Fruit fly (Drosophila melanogaster) whole organism, embryonic: ENCODE measurements around the gene Rh4.

Experiments
- Bdp1 ChIP-seq: fragments of 200-800 bp; sonication (Bioruptor generic); optimal IDR thresholded peaks from 3 replicates; lab custom pipeline; 2016; ENCODE audit warnings: missing biosample characterization, missing genetic modification characterization
- CG11456 ChIP-seq: fragments of 200-800 bp; sonication (Bioruptor generic); IDR thresholded peaks from 3 replicates; pipeline ENCODE4 v1.3.6; 2022; ENCODE audit warnings: missing biosample characterization, missing genetic modification characterization
- CG17385 ChIP-seq: fragments of 200-800 bp; sonication (Bioruptor generic); optimal IDR thresholded peaks from 3 replicates; lab custom pipeline; 2018; ENCODE audit warnings: missing biosample characterization, mild to moderate bottlenecking, missing genetic modification characterization
- CG34376 ChIP-seq: fragments of 200-800 bp; sonication (Bioruptor generic); optimal IDR thresholded peaks from 2 replicates; lab custom pipeline; 2018; ENCODE audit warnings: missing biosample characterization, mild to moderate bottlenecking, missing genetic modification characterization
- CG9876 ChIP-seq: fragments of 200-800 bp; sonication (Bioruptor generic); optimal IDR thresholded peaks from 2 replicates; lab custom pipeline; 2016; ENCODE audit warnings: missing biosample characterization, missing genetic modification characterization
- CrebB ChIP-seq: fragments of 200-800 bp; sonication (Bioruptor generic); optimal IDR thresholded peaks from 3 replicates; lab custom pipeline; 2018; ENCODE audit warnings: missing biosample characterization, mild to moderate bottlenecking, missing genetic modification characterization
- gfzf ChIP-seq: fragments of 200-800 bp; sonication (Bioruptor generic); optimal IDR thresholded peaks from 2 replicates; lab custom pipeline; 2016; ENCODE audit warnings: missing biosample characterization, mild to moderate bottlenecking, missing genetic modification characterization, moderate library complexity

- no peak for TF ChIP-seq CG17385 (GFP tag; lab: Kevin White, UChicago)
- TF ChIP-seq Bdp1 (GFP tag; lab: Kevin White, UChicago) = no peak
- no peak for TF ChIP-seq gfzf
- TF ChIP-seq CG11456 (GFP tag; lab: Robert Waterston, UW) = no peak
- no peak for TF ChIP-seq CG34376 (GFP tag; lab: Kevin White, UChicago)
- no peak for TF ChIP-seq CrebB (tag; lab: Kevin White, UChicago)
- no peak for TF ChIP-seq CG9876
Observed at dm6 chr3L:16840540-16840939, 21.8 kb downstream of the Rh4 start.
